Worm (Caenorhabditis elegans) whole organism, L3 larva: ENCODE measurements around the gene F14D2.15.

Experiments used
- R02D3.7 ChIP-seq: fragments of 150-350 bp; optimal IDR thresholded peaks from 2 replicates; lab custom pipeline; 2014; ENCODE audit warnings: missing biosample characterization, missing genetic modification characterization
- ZK546.5 ChIP-seq: sonication (generic microtip); optimal IDR thresholded peaks from 2 replicates; lab custom pipeline; 2017; ENCODE audit warnings: missing biosample characterization, missing genetic modification characterization
- aly-2 ChIP-seq: fragments of 150-350 bp; optimal IDR thresholded peaks from 2 replicates; lab custom pipeline; 2014; ENCODE audit warnings: missing biosample characterization, missing genetic modification characterization
- ama-1 ChIP-seq: fragments of 150-350 bp; optimal IDR thresholded peaks from 2 replicates; lab custom pipeline; 2018
- ceh-16 ChIP-seq: sonication (generic microtip); optimal IDR thresholded peaks from 2 replicates; lab custom pipeline; 2017; ENCODE audit warnings: missing biosample characterization, missing genetic modification characterization
- ceh-28 ChIP-seq: fragments of 150-350 bp; optimal IDR thresholded peaks from 2 replicates; lab custom pipeline; 2014; ENCODE audit warnings: missing biosample characterization, missing genetic modification reagents, missing genetic modification characterization
- ceh-82 ChIP-seq: fragments of 150-350 bp; optimal IDR thresholded peaks from 2 replicates; lab custom pipeline; 2014; ENCODE audit warnings: missing biosample characterization, missing genetic modification characterization
- daf-12 ChIP-seq: fragments of 150-350 bp; optimal IDR thresholded peaks from 2 replicates; lab custom pipeline; 2014; ENCODE audit warnings: missing biosample characterization, missing genetic modification reagents, missing genetic modification characterization
- egl-27 ChIP-seq: sonication (generic microtip); optimal IDR thresholded peaks from 4 replicates; lab custom pipeline; 2017; ENCODE audit warnings: missing biosample characterization, missing genetic modification reagents, missing genetic modification characterization
- egl-5 ChIP-seq: fragments of 150-350 bp; optimal IDR thresholded peaks from 2 replicates; lab custom pipeline; 2017; ENCODE audit warnings: missing biosample characterization, missing genetic modification reagents, missing genetic modification characterization, inconsistent platforms
- elt-2 ChIP-seq: sonication (generic microtip); optimal IDR thresholded peaks from 2 replicates; lab custom pipeline; 2016; ENCODE audit warnings: missing genetic modification reagents, mild to moderate bottlenecking, missing genetic modification characterization, missing compliant biosample characterization
- elt-3 ChIP-seq, 3 experiments: fragments of 150-350 bp in 1 of 3; sonication (generic microtip) in 2 of 3; optimal IDR thresholded peaks; 2 replicates in 2 of 3; 4 replicates in 1 of 3; lab custom pipeline; 2014 to 2017; ENCODE audit warnings: missing biosample characterization in 3 of 3, missing genetic modification characterization in 3 of 3
- fkh-10 ChIP-seq: sonication (generic microtip); optimal IDR thresholded peaks from 2 replicates; lab custom pipeline; 2017; ENCODE audit warnings: missing biosample characterization, missing genetic modification reagents, missing genetic modification characterization
- fkh-2 ChIP-seq: fragments of 150-350 bp; optimal IDR thresholded peaks from 2 replicates; lab custom pipeline; 2014; ENCODE audit warnings: missing biosample characterization, missing genetic modification reagents, missing genetic modification characterization
- jun-1 ChIP-seq: fragments of 150-350 bp; optimal IDR thresholded peaks from 2 replicates; lab custom pipeline; 2014; ENCODE audit warnings: missing biosample characterization, missing genetic modification reagents, missing genetic modification characterization
- lin-15B ChIP-seq: fragments of 150-350 bp; optimal IDR thresholded peaks from 2 replicates; lab custom pipeline; 2014; ENCODE audit warnings: missing biosample characterization, missing genetic modification characterization
- lin-39 ChIP-seq: fragments of 150-350 bp; optimal IDR thresholded peaks from 2 replicates; lab custom pipeline; 2018; ENCODE audit warnings: missing biosample characterization, missing genetic modification reagents, missing genetic modification characterization
- mdl-1 ChIP-seq: fragments of 150-350 bp; optimal IDR thresholded peaks from 2 replicates; lab custom pipeline; 2014; ENCODE audit warnings: missing biosample characterization, missing genetic modification characterization
- nfya-1 ChIP-seq: sonication (generic microtip); optimal IDR thresholded peaks from 2 replicates; lab custom pipeline; 2017; ENCODE audit warnings: missing genetic modification characterization, mild to moderate bottlenecking, missing compliant biosample characterization, antibody characterized with exemption, moderate library complexity; ENCODE audit not compliant: insufficient read depth
- nhr-11 ChIP-seq: fragments of 150-350 bp; optimal IDR thresholded peaks from 2 replicates; lab custom pipeline; 2014; ENCODE audit warnings: missing biosample characterization, missing genetic modification characterization
- nhr-23 ChIP-seq: fragments of 150-350 bp; optimal IDR thresholded peaks from 2 replicates; lab custom pipeline; 2014; ENCODE audit warnings: missing biosample characterization, missing genetic modification reagents, missing genetic modification characterization
- nhr-237 ChIP-seq: fragments of 150-350 bp; optimal IDR thresholded peaks from 2 replicates; lab custom pipeline; 2014; ENCODE audit warnings: missing biosample characterization, missing genetic modification characterization
- nhr-67 ChIP-seq: fragments of 150-350 bp; optimal IDR thresholded peaks from 2 replicates; lab custom pipeline; 2014; ENCODE audit warnings: missing biosample characterization, missing genetic modification characterization
- nhr-77 ChIP-seq: fragments of 150-350 bp; optimal IDR thresholded peaks from 2 replicates; lab custom pipeline; 2014; ENCODE audit warnings: missing biosample characterization, missing genetic modification characterization
- pha-4 ChIP-seq: fragments of 150-350 bp; optimal IDR thresholded peaks from 2 replicates; lab custom pipeline; 2014; ENCODE audit warnings: missing biosample characterization, missing genetic modification reagents, missing genetic modification characterization
- pqm-1 ChIP-seq: fragments of 150-350 bp; optimal IDR thresholded peaks from 2 replicates; lab custom pipeline; 2017; ENCODE audit warnings: missing biosample characterization, missing genetic modification characterization, inconsistent platforms
- unc-39 ChIP-seq: sonication (generic microtip); optimal IDR thresholded peaks from 4 replicates; lab custom pipeline; 2017; ENCODE audit warnings: missing biosample characterization, missing genetic modification characterization
- zag-1 ChIP-seq: fragments of 150-350 bp; optimal IDR thresholded peaks from 2 replicates; lab custom pipeline; 2014; ENCODE audit warnings: missing biosample characterization, missing genetic modification characterization
- ztf-11 ChIP-seq: fragments of 150-350 bp; optimal IDR thresholded peaks from 2 replicates; lab custom pipeline; 2014; ENCODE audit warnings: missing biosample characterization, missing genetic modification characterization

Gene F14D2.15

ce11 chrII:3313442-3313841, 30.2 kb downstream of the F14D2.15 start, which contains the start of gene F39E9.6:
F39E9.6 (minus strand) TSS chrII:3313542.
- TF ChIP-seq ceh-82 (tag; lab: Kevin White, UChicago) (no peak), nhr-11 (tag; lab: Kevin White, UChicago) (no peak), ama-1 (lab: Kevin White, UChicago) (no peak), ztf-11 (tag; lab: Kevin White, UChicago) (no peak), lin-15B (tag; lab: Kevin White, UChicago) (no peak), fkh-2 (tag; lab: Kevin White, UChicago) (no peak), pha-4 (no peak), nhr-67 (tag; lab: Kevin White, UChicago) (no peak), elt-3 (tag; optimal IDR thresholded peaks at IDR 0.05; lab: Kevin White, UChicago) (no peak), daf-12 (no peak), zag-1 (tag; lab: Kevin White, UChicago) (no peak), egl-5 (tag; lab: Kevin White, UChicago) (no peak), nfya-1 (no peak), nhr-77 (tag; lab: Kevin White, UChicago) (no peak), R02D3.7 (tag; lab: Kevin White, UChicago) (no peak), nhr-237 (tag; lab: Kevin White, UChicago) (no peak), fkh-10 (GFP tag; lab: Kevin White, UChicago) (no peak)

ce11 chrII:3310957-3311657, 32.5 kb downstream of the F14D2.15 start:
- no peak for TF ChIP-seq nhr-67 (tag; lab: Kevin White, UChicago)
- peak; percentile 46 for TF ChIP-seq elt-2 (tag; lab: Kevin White, UChicago)

ce11 chrII:3303582-3303981, 40.0 kb downstream of the F14D2.15 start:
- peak; percentile 45 for TF ChIP-seq pha-4
- TF ChIP-seq jun-1 (tag; lab: Kevin White, UChicago) = no peak
- TF ChIP-seq elt-2 (tag; lab: Kevin White, UChicago) = peak; percentile 30
- TF ChIP-seq unc-39 (tag; lab: Kevin White, UChicago) = no peak
- TF ChIP-seq ZK546.5 (tag; lab: Kevin White, UChicago) = no peak
- TF ChIP-seq ceh-28 (tag; lab: Kevin White, UChicago) = peak; percentile 37
- no peak for TF ChIP-seq mdl-1 (tag; lab: Kevin White, UChicago)

- TF ChIP-seq egl-27 (tag; lab: Kevin White, UChicago) = no peak
- TF ChIP-seq, all 47 proteins: peak for 0
Measured at ce11 chrII:3299457-3299856, 44.2 kb downstream of the F14D2.15 start, which contains the start of gene btb-22. btb-22 (plus strand) TSS chrII:3299757.

- TF ChIP-seq aly-2 (tag; lab: Kevin White, UChicago) = no peak
- no peak for TF ChIP-seq nfya-1
- no peak for TF ChIP-seq lin-39 (tag; lab: Kevin White, UChicago)
Measured at ce11 chrII:3297914-3298313, 45.7 kb downstream of the F14D2.15 start, which contains the start of gene btb-18. btb-18 (plus strand) TSS chrII:3298214.

- TF ChIP-seq nhr-77 (tag; lab: Kevin White, UChicago) (no peak), pha-4 (peak; percentile 85), elt-2 (tag; lab: Kevin White, UChicago) (peak; percentile 61), nhr-11 (tag; lab: Kevin White, UChicago) (no peak), nhr-237 (tag; lab: Kevin White, UChicago) (no peak), pqm-1 (tag; lab: Kevin White, UChicago) (peak; percentile 6), zag-1 (tag; lab: Kevin White, UChicago) (no peak), jun-1 (tag; lab: Kevin White, UChicago) (no peak), ceh-16 (tag; lab: Kevin White, UChicago) (no peak)
Measured at ce11 chrII:3296644-3297043, 47.0 kb downstream of the F14D2.15 start, which contains the start of gene btb-16. btb-16 (plus strand) TSS chrII:3296883.

- TF ChIP-seq nhr-23 (tag; lab: Kevin White, UChicago) (no peak), elt-2 (tag; lab: Kevin White, UChicago) (peak; percentile 77), pqm-1 (tag; lab: Kevin White, UChicago) (peak; percentile 55)
- TF ChIP-seq, all 47 proteins: peak for 2
Measured at ce11 chrII:3295193-3295592, 48.4 kb downstream of the F14D2.15 start, which contains the start of gene btb-17. btb-17 (plus strand) TSS chrII:3295405.
